ENCODE assay signal across 1 fruit fly cellular context in the genomic region with DNA sequence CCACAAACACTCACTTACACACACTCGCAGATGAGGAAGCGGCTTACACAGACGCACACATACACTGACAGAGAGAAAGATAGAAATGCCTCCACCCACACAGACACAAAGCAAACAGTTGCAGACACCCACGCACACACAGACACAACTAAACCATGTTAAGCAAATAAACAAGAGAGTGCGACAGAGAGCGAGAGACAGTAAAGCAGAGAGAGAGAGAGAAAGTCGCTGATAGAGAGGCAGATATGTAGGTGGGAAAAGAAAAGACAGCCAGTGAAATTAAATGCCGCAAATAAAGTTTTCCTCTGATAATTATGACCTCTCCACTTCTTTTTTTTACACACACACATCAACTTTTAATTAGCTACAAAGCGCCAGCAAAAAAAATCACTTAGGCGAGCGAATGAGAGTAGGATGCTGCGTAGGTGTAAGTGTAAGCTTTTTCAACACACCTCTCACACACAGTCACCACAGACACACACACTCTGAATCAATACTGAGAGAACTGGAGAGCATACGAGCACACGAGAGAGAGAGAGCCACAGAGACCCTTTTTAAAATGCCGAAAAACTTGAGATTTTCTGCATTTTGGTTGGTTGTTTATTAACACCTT.
TF ChIP-seq lines count a peak whose summit lies in the region.

No protein-coding gene starts in this region.

TF ChIP-seq in whole organism, embryonic, 481 proteins besides CTCF, POLR2A, EP300 and RAD21 (continued from another document):
- TF ChIP-seq CG15073 (GFP tag; optimal IDR thresholded peaks at IDR 0.05; lab: Kevin White, UChicago) (no peak), mam (GFP tag; optimal IDR thresholded peaks at IDR 0.05; lab: Kevin White, UChicago) (no peak), BEAF-32 (GFP tag; optimal IDR thresholded peaks at IDR 0.05; lab: Kevin White, UChicago) (no peak), CG1832 (GFP tag; optimal IDR thresholded peaks at IDR 0.05; lab: Kevin White, UChicago) (peak; percentile 63), CG15479 (GFP tag; optimal IDR thresholded peaks at IDR 0.05; lab: Kevin White, UChicago) (peak; percentile 72), CG34422 (GFP tag; IDR thresholded peaks at IDR 0.05; lab: Robert Waterston, UW) (no peak), pfk (GFP tag; optimal IDR thresholded peaks at IDR 0.05; lab: Kevin White, UChicago) (no peak), CG32767 (GFP tag; IDR thresholded peaks at IDR 0.05; lab: Robert Waterston, UW) (no peak), yki (optimal IDR thresholded peaks at IDR 0.05; lab: Kevin White, UChicago) (peak; percentile 11), Sox102F (GFP tag; optimal IDR thresholded peaks at IDR 0.05; lab: Kevin White, UChicago) (no peak), dysf (GFP tag; IDR thresholded peaks at IDR 0.05; lab: Robert Waterston, UW) (no peak), CG4328 (GFP tag; optimal IDR thresholded peaks at IDR 0.05; lab: Kevin White, UChicago) (no peak), sc (optimal IDR thresholded peaks at IDR 0.05; lab: Kevin White, UChicago) (no peak), sc (GFP tag; optimal IDR thresholded peaks at IDR 0.05; lab: Kevin White, UChicago) (peak; percentile 3), tll (GFP tag; optimal IDR thresholded peaks at IDR 0.05; lab: Kevin White, UChicago) (peak in 1 of 2 experiments; percentile 28), Hand (GFP tag; optimal IDR thresholded peaks at IDR 0.05; lab: Kevin White, UChicago) (no peak), CG10209 (GFP tag; optimal IDR thresholded peaks at IDR 0.05; lab: Kevin White, UChicago) (no peak), twi (tag; optimal IDR thresholded peaks at IDR 0.05; lab: Kevin White, UChicago) (peak; percentile 53), CG4730 (GFP tag; IDR thresholded peaks at IDR 0.05; lab: Robert Waterston, UW) (no peak), CG15696 (tag; optimal IDR thresholded peaks at IDR 0.05; lab: Kevin White, UChicago) (peak; percentile 23), cg (GFP tag; optimal IDR thresholded peaks at IDR 0.05; lab: Kevin White, UChicago) (peak; percentile 96), CoRest (tag; optimal IDR thresholded peaks at IDR 0.05; lab: Kevin White, UChicago) (peak; percentile 27), z (GFP tag; IDR thresholded peaks at IDR 0.05; lab: Robert Waterston, UW) (peak; percentile 83), unpg (GFP tag; optimal IDR thresholded peaks at IDR 0.05; lab: Kevin White, UChicago) (no peak), Bdp1 (GFP tag; optimal IDR thresholded peaks at IDR 0.05; lab: Kevin White, UChicago) (no peak), CG34224 (GFP tag; IDR thresholded peaks at IDR 0.05; lab: Robert Waterston, UW; ENCODE audit: partially characterized antibody) (no peak), Trl (optimal IDR thresholded peaks at IDR 0.05; lab: Kevin White, UChicago) (peak; percentile 62 to 75), Trl (GFP tag; optimal IDR thresholded peaks at IDR 0.05; lab: Kevin White, UChicago) (no peak), CG8478 (optimal IDR thresholded peaks at IDR 0.05; lab: Kevin White, UChicago) (peak; percentile 96), sna (GFP tag; IDR thresholded peaks at IDR 0.05; lab: Robert Waterston, UW; ENCODE audit: partially characterized antibody) (no peak), insv (GFP tag; optimal IDR thresholded peaks at IDR 0.05; lab: Kevin White, UChicago) (peak in 1 of 2 experiments; percentile 8), Dek (tag; optimal IDR thresholded peaks at IDR 0.05; lab: Kevin White, UChicago) (no peak), vfl (GFP tag; optimal IDR thresholded peaks at IDR 0.05; lab: Kevin White, UChicago) (no peak), Ravus (GFP tag; IDR thresholded peaks at IDR 0.05; lab: Robert Waterston, UW) (no peak), zen (tag; optimal IDR thresholded peaks at IDR 0.05; lab: Kevin White, UChicago) (peak; percentile 37), kay (GFP tag; optimal IDR thresholded peaks at IDR 0.05; lab: Kevin White, UChicago) (no peak), CG31441 (GFP tag; IDR thresholded peaks at IDR 0.05; lab: Robert Waterston, UW) (no peak), CG14860 (GFP tag; IDR thresholded peaks at IDR 0.05; lab: Robert Waterston, UW; ENCODE audit: partially characterized antibody) (no peak), CG16815 (GFP tag; optimal IDR thresholded peaks at IDR 0.05; lab: Kevin White, UChicago) (no peak)
TF ChIP-seq in whole organism, embryonic: peak in this region for 23.
